Fruit fly (Drosophila melanogaster): ENCODE data around the gene Anp.

Gene Anp

dm6 chr3R:30174160-30175002 lies 35.4 kb upstream of the Anp start, which contains the start of gene Mlc2:
TSS of gene Mlc2 (minus strand) at chr3R:30174551.
- TF ChIP-seq CG17385 (GFP tag; optimal IDR thresholded peaks at IDR 0.05) (peak; percentile 60), Deaf1 (tag; optimal IDR thresholded peaks at IDR 0.05) (peak; percentile 95), CG7271 (tag; optimal IDR thresholded peaks at IDR 0.05) (no peak), chinmo (GFP tag; IDR thresholded peaks at IDR 0.05; ENCODE audit: partially characterized antibody) (0 out of 4 replicates have a peak, but pooled peaks have one; percentile 53), gce (GFP tag; IDR thresholded peaks at IDR 0.05) (0 out of 3 replicates have a peak, but pooled peaks have one; percentile 27), Nf-YC (tag; optimal IDR thresholded peaks at IDR 0.05) (peak; percentile 43), Mrtf (GFP tag; IDR thresholded peaks at IDR 0.05) (peak; percentile 54; the same call in 1 of the 3 replicates), Pdp1 (GFP tag; optimal IDR thresholded peaks at IDR 0.05) (peak in 1 of 2 experiments; percentile 85), crol (GFP tag; IDR thresholded peaks at IDR 0.05) (peak; percentile 66), CG6175 (GFP tag; IDR thresholded peaks at IDR 0.05) (no peak), zen (tag; optimal IDR thresholded peaks at IDR 0.05) (no peak), chm (GFP tag; IDR thresholded peaks at IDR 0.05) (peak; percentile 38; the same call in 1 of the 2 replicates), CG3838 (GFP tag; optimal IDR thresholded peaks at IDR 0.05) (no peak), sr (GFP tag; IDR thresholded peaks at IDR 0.05) (peak; percentile 52; the same call in 1 of the 3 replicates), CG15601 (tag; optimal IDR thresholded peaks at IDR 0.05) (no peak), Med (GFP tag) (peak; percentile 53), lilli (GFP tag; optimal IDR thresholded peaks at IDR 0.05) (peak; percentile 84), Nf-YB (GFP tag; optimal IDR thresholded peaks at IDR 0.05) (peak; percentile 48), CG12769 (tag; optimal IDR thresholded peaks at IDR 0.05) (peak; percentile 44), CG32767 (GFP tag; IDR thresholded peaks at IDR 0.05) (peak; percentile 37; the same call in 1 of the 2 replicates), CG8089 (GFP tag; optimal IDR thresholded peaks at IDR 0.05) (no peak)

dm6 chr3R:30175045-30175589 lies 34.6 kb upstream of the Anp start:
- TF ChIP-seq so (GFP tag; IDR thresholded peaks at IDR 0.05) (peak; percentile 65; the same call in 1 of the 3 replicates), CG12769 (tag; optimal IDR thresholded peaks at IDR 0.05) (peak; percentile 62), sd (tag; optimal IDR thresholded peaks at IDR 0.05) (peak; percentile 83), CG7745 (tag; optimal IDR thresholded peaks at IDR 0.05) (no peak), Oli (tag; optimal IDR thresholded peaks at IDR 0.05) (no peak), CG14965 (GFP tag; optimal IDR thresholded peaks at IDR 0.05; ENCODE audit: borderline replicate concordance) (no peak), Ets65A (GFP tag) (peak; percentile 37), sr (GFP tag; IDR thresholded peaks at IDR 0.05) (peak; percentile 81), Pdp1 (GFP tag; optimal IDR thresholded peaks at IDR 0.05) (peak in 1 of 2 experiments; percentile 96), chinmo (GFP tag; IDR thresholded peaks at IDR 0.05; ENCODE audit: partially characterized antibody) (0 out of 4 replicates have a peak, but pooled peaks have one; percentile 21)

- TF ChIP-seq Side (GFP tag; optimal IDR thresholded peaks at IDR 0.05): no peak
- TF ChIP-seq chinmo (GFP tag; IDR thresholded peaks at IDR 0.05; ENCODE audit: partially characterized antibody): 0 out of 4 replicates have a peak, but pooled peaks have one; percentile 15
- TF ChIP-seq CG6791 (GFP tag; IDR thresholded peaks at IDR 0.05; ENCODE audit: partially characterized antibody): peak; percentile 36; the same call in 1 of the 3 replicates
- TF ChIP-seq kah (GFP tag; optimal IDR thresholded peaks at IDR 0.05): no peak
- TF ChIP-seq CG4404 (GFP tag; IDR thresholded peaks at IDR 0.05): no peak
- TF ChIP-seq CG6813 (GFP tag; optimal IDR thresholded peaks at IDR 0.05): no peak
- no peak for TF ChIP-seq dpn (GFP tag; optimal IDR thresholded peaks at IDR 0.05)
- TF ChIP-seq lab (GFP tag; optimal IDR thresholded peaks at IDR 0.05): no peak
- no peak for TF ChIP-seq Hmr (GFP tag; optimal IDR thresholded peaks at IDR 0.05)
- no peak for TF ChIP-seq CG13123 (GFP tag; optimal IDR thresholded peaks at IDR 0.05)
- TF ChIP-seq CG7928 (GFP tag; optimal IDR thresholded peaks at IDR 0.05): no peak
- TF ChIP-seq Atf3 (GFP tag; optimal IDR thresholded peaks at IDR 0.05): no peak
- no peak for TF ChIP-seq CG17361 (GFP tag; IDR thresholded peaks at IDR 0.05)
- TF ChIP-seq insv (GFP tag; optimal IDR thresholded peaks at IDR 0.05): no peak
- TF ChIP-seq CG17829 (tag; optimal IDR thresholded peaks at IDR 0.05): no peak
- no peak for TF ChIP-seq CG11696 (GFP tag; IDR thresholded peaks at IDR 0.05)
- TF ChIP-seq crol (GFP tag; IDR thresholded peaks at IDR 0.05): peak; percentile 20; the same call in 1 of the 2 replicates
- no peak for TF ChIP-seq D19A (tag; optimal IDR thresholded peaks at IDR 0.05)
- TF ChIP-seq Scr (GFP tag; IDR thresholded peaks at IDR 0.05; ENCODE audit: partially characterized antibody): no peak
Measured at dm6 chr3R:30176314-30176713, 33.4 kb upstream of the Anp start.
